Worm (Caenorhabditis elegans) whole organism, L4 larva: ENCODE measurements around the gene H06H21.8.

ENCODE experiments used
- D1046.2 ChIP-seq: fragments of 200-800 bp; sonication (Bioruptor generic); IDR thresholded peaks from 2 replicates; pipeline ENCODE4 v1.3.6; 2022; ENCODE audit warnings: missing genetic modification characterization, missing compliant biosample characterization
- F10B5.3 ChIP-seq: sonication (generic microtip); optimal IDR thresholded peaks from 2 replicates; lab custom pipeline; 2016; ENCODE audit warnings: mild to moderate bottlenecking, missing genetic modification characterization, missing compliant biosample characterization
- F44E2.7 ChIP-seq: fragments of 200-800 bp; sonication (Bioruptor generic); IDR thresholded peaks from 2 replicates; pipeline ENCODE4 v2.1.2; 2022; ENCODE audit warnings: missing genetic modification characterization, missing compliant biosample characterization
- R02D3.7 ChIP-seq: fragments of 150-350 bp; sonication (generic microtip); optimal IDR thresholded peaks from 3 replicates; lab custom pipeline; 2014; ENCODE audit warnings: missing biosample characterization, missing genetic modification characterization
- T20F7.1 ChIP-seq: fragments of 200-800 bp; sonication (Bioruptor generic); optimal IDR thresholded peaks from 2 replicates; lab custom pipeline; 2018; ENCODE audit warnings: mild to moderate bottlenecking, missing genetic modification characterization, missing compliant biosample characterization
- Y5F2A.4 ChIP-seq: fragments of 200-800 bp; sonication (Bioruptor generic); optimal IDR thresholded peaks from 2 replicates; lab custom pipeline; 2018; ENCODE audit warnings: mild to moderate bottlenecking, missing genetic modification characterization, missing compliant biosample characterization
- ZK546.5 ChIP-seq, 2 experiments: sonication (generic microtip); optimal IDR thresholded peaks; 2 replicates each; lab custom pipeline; 2017; ENCODE audit warnings: missing biosample characterization in 2 of 2, missing genetic modification characterization in 2 of 2
- arid-1 ChIP-seq: fragments of 200-800 bp; sonication (Bioruptor generic); conservative IDR thresholded peaks from 2 replicates; pipeline ENCODE4 v1.3.6; 2022; ENCODE audit warnings: missing genetic modification reagents, missing genetic modification characterization, missing compliant biosample characterization
- attf-4 ChIP-seq: sonication (generic microtip); optimal IDR thresholded peaks from 3 replicates; lab custom pipeline; 2017; ENCODE audit warnings: missing biosample characterization, missing genetic modification characterization
- ceh-44 ChIP-seq: fragments of 200-800 bp; sonication (Bioruptor generic); IDR thresholded peaks from 2 replicates; pipeline ENCODE4 v1.3.6; 2022; ENCODE audit warnings: missing genetic modification reagents, missing genetic modification characterization, missing compliant biosample characterization
- ceh-82 ChIP-seq: sonication (generic microtip); optimal IDR thresholded peaks from 2 replicates; lab custom pipeline; 2017; ENCODE audit warnings: missing biosample characterization, missing genetic modification characterization
- daf-12 ChIP-seq: fragments of 150-350 bp; optimal IDR thresholded peaks from 2 replicates; lab custom pipeline; 2014; ENCODE audit warnings: missing biosample characterization, missing genetic modification reagents, missing genetic modification characterization
- daf-19 ChIP-seq: fragments of 200-800 bp; sonication (Bioruptor generic); conservative IDR thresholded peaks from 2 replicates; pipeline ENCODE4 v1.3.6; 2022; ENCODE audit warnings: missing genetic modification characterization, missing compliant biosample characterization
- dmd-6 ChIP-seq: fragments of 200-800 bp; sonication (Bioruptor generic); IDR thresholded peaks from 2 replicates; pipeline ENCODE4 v1.3.6; 2022; ENCODE audit warnings: missing genetic modification reagents, missing genetic modification characterization, missing compliant biosample characterization
- duxl-1 ChIP-seq: sonication (generic microtip); optimal IDR thresholded peaks from 2 replicates; lab custom pipeline; 2016; ENCODE audit warnings: mild to moderate bottlenecking, missing genetic modification characterization, moderate library complexity, missing compliant biosample characterization; ENCODE audit not compliant: poor library complexity
- gei-8 ChIP-seq: fragments of 200-800 bp; sonication (Bioruptor generic); optimal IDR thresholded peaks from 2 replicates; lab custom pipeline; 2018; ENCODE audit warnings: mild to moderate bottlenecking, missing genetic modification characterization, missing compliant biosample characterization
- hif-1 ChIP-seq, 2 experiments: sonication (generic microtip); optimal IDR thresholded peaks; 2 replicates each; lab custom pipeline; 2016 to 2017; ENCODE audit warnings: missing compliant biosample characterization in 2 of 2, missing genetic modification characterization in 2 of 2, missing genetic modification reagents in 2 of 2, missing genotype in 2 of 2, mild to moderate bottlenecking in 1 of 2
- hlh-11 ChIP-seq: fragments of 200-800 bp; sonication (Bioruptor generic); optimal IDR thresholded peaks from 2 replicates; lab custom pipeline; 2018; ENCODE audit warnings: mild to moderate bottlenecking, missing genetic modification characterization, missing compliant biosample characterization
- lin-29 ChIP-seq: fragments of 200-800 bp; sonication (Bioruptor generic); IDR thresholded peaks from 2 replicates; pipeline ENCODE4 v1.3.6; 2022; ENCODE audit warnings: missing genetic modification reagents, missing genetic modification characterization, missing compliant biosample characterization
- madf-5 ChIP-seq, 2 experiments: fragments of 200-800 bp; sonication (Bioruptor generic); IDR thresholded peaks; 2 replicates each; pipeline ENCODE4 v1.3.6; 2022; ENCODE audit warnings: missing compliant biosample characterization in 2 of 2, missing genetic modification characterization in 2 of 2
- madf-9 ChIP-seq: fragments of 200-800 bp; sonication (Bioruptor generic); conservative IDR thresholded peaks from 2 replicates; pipeline ENCODE4 v1.3.6; 2022; ENCODE audit warnings: missing genetic modification reagents, missing genetic modification characterization, missing compliant biosample characterization
- mxl-3 ChIP-seq: fragments of 200-800 bp; sonication (Bioruptor generic); optimal IDR thresholded peaks from 2 replicates; lab custom pipeline; 2018; ENCODE audit warnings: mild to moderate bottlenecking, missing genetic modification characterization, missing compliant biosample characterization
- nhr-102 ChIP-seq: sonication (generic microtip); optimal IDR thresholded peaks from 2 replicates; lab custom pipeline; 2016; ENCODE audit warnings: mild to moderate bottlenecking, missing genetic modification characterization, moderate library complexity, missing compliant biosample characterization
- nhr-11 ChIP-seq: fragments of 150-350 bp; optimal IDR thresholded peaks from 2 replicates; lab custom pipeline; 2014; ENCODE audit warnings: missing biosample characterization, missing genetic modification characterization
- nhr-237 ChIP-seq: sonication (generic microtip); optimal IDR thresholded peaks from 2 replicates; lab custom pipeline; 2017; ENCODE audit warnings: missing biosample characterization, missing genetic modification characterization
- nhr-25 ChIP-seq: sonication (generic microtip); optimal IDR thresholded peaks from 2 replicates; lab custom pipeline; 2017; ENCODE audit warnings: missing genetic modification characterization, mild to moderate bottlenecking, missing compliant biosample characterization, antibody characterized with exemption, moderate library complexity, borderline replicate concordance; ENCODE audit not compliant: insufficient read depth
- php-3 ChIP-seq: fragments of 200-800 bp; sonication (Bioruptor generic); IDR thresholded peaks from 2 replicates; pipeline ENCODE4 v1.3.6; 2022; ENCODE audit warnings: missing genetic modification reagents, missing genetic modification characterization, missing compliant biosample characterization
- rbr-2 ChIP-seq: sonication (generic microtip); optimal IDR thresholded peaks from 2 replicates; lab custom pipeline; 2016; ENCODE audit warnings: missing genotype, missing genetic modification characterization, missing compliant biosample characterization
- saeg-2 ChIP-seq: fragments of 200-800 bp; sonication (Bioruptor generic); IDR thresholded peaks from 2 replicates; pipeline ENCODE4 v1.3.6; 2022; ENCODE audit warnings: missing genetic modification reagents, missing genetic modification characterization, missing compliant biosample characterization
- sdz-12 ChIP-seq: fragments of 200-800 bp; sonication (Bioruptor generic); optimal IDR thresholded peaks from 2 replicates; lab custom pipeline; 2018; ENCODE audit warnings: mild to moderate bottlenecking, missing genetic modification characterization, missing compliant biosample characterization
- snpc-1.2 ChIP-seq: fragments of 200-800 bp; sonication (Bioruptor generic); IDR thresholded peaks from 2 replicates; pipeline ENCODE4 v1.3.6; 2022; ENCODE audit warnings: missing genetic modification reagents, missing genetic modification characterization, missing compliant biosample characterization
- spr-1 ChIP-seq: sonication (generic microtip); optimal IDR thresholded peaks from 2 replicates; lab custom pipeline; 2016; ENCODE audit warnings: mild to moderate bottlenecking, missing genetic modification characterization, missing compliant biosample characterization
- spr-3 ChIP-seq: fragments of 200-800 bp; sonication (Bioruptor generic); optimal IDR thresholded peaks from 2 replicates; lab custom pipeline; 2018; ENCODE audit warnings: mild to moderate bottlenecking, missing genetic modification characterization, missing compliant biosample characterization
- tag-97 ChIP-seq: fragments of 200-800 bp; sonication (Bioruptor generic); IDR thresholded peaks from 2 replicates; pipeline ENCODE4 v1.3.6; 2022; ENCODE audit warnings: missing genetic modification characterization, missing compliant biosample characterization
- unc-130 ChIP-seq: sonication (generic microtip); optimal IDR thresholded peaks from 2 replicates; lab custom pipeline; 2016; ENCODE audit warnings: missing genetic modification reagents, missing genetic modification characterization, missing compliant biosample characterization
- zip-11 ChIP-seq: fragments of 200-800 bp; sonication (Bioruptor generic); IDR thresholded peaks from 2 replicates; pipeline ENCODE4 v1.3.6; 2022; ENCODE audit warnings: missing genetic modification characterization, missing compliant biosample characterization
- zip-2 ChIP-seq: fragments of 150-350 bp; optimal IDR thresholded peaks from 2 replicates; lab custom pipeline; 2014; ENCODE audit warnings: missing biosample characterization, missing genetic modification characterization

Gene H06H21.8

ce11 chrIV:4866599-4866998 lies 45.7 kb upstream of the H06H21.8 start (continued):
- TF ChIP-seq unc-130 (no peak), spr-3 (GFP tag; lab: Kevin White, UChicago) (no peak)

ce11 chrIV:4864524-4864923 lies 43.6 kb upstream of the H06H21.8 start:
- TF ChIP-seq ZK546.5 (tag; optimal IDR thresholded peaks at IDR 0.05; lab: Kevin White, UChicago) (no peak), snpc-1.2 (GFP tag; lab: Robert Waterston, UW) (peak; percentile 94)
- TF ChIP-seq, all 104 proteins: peak for 1

ce11 chrIV:4861449-4861848 lies 40.5 kb upstream of the H06H21.8 start, which contains the start of the genes Y17G9A.4 and str-173:
TSS of gene Y17G9A.4 (minus strand) at chrIV:4861549.
TSS of gene str-173 (plus strand) at chrIV:4861773.
- TF ChIP-seq ceh-82 (no peak), madf-5 (GFP tag; IDR thresholded peaks at IDR 0.05; lab: Robert Waterston, UW) (no peak), T20F7.1 (no peak), nhr-25 (no peak), mxl-3 (GFP tag; lab: Kevin White, UChicago) (no peak), hif-1 (tag; optimal IDR thresholded peaks at IDR 0.05; lab: Kevin White, UChicago) (no peak), gei-8 (GFP tag; lab: Kevin White, UChicago) (no peak), ceh-44 (GFP tag; lab: Robert Waterston, UW) (no peak), hlh-11 (tag; lab: Kevin White, UChicago) (no peak), dmd-6 (GFP tag; lab: Robert Waterston, UW) (no peak), rbr-2 (tag; lab: Kevin White, UChicago) (no peak), nhr-237 (tag; lab: Kevin White, UChicago) (no peak)

- no peak for TF ChIP-seq duxl-1 (tag; lab: Kevin White, UChicago)
- no peak for TF ChIP-seq unc-130
- no peak for TF ChIP-seq attf-4 (tag; lab: Kevin White, UChicago)
- no peak for TF ChIP-seq rbr-2 (tag; lab: Kevin White, UChicago)
- TF ChIP-seq daf-12 (tag; lab: Kevin White, UChicago) = no peak
- TF ChIP-seq tag-97 (GFP tag; lab: Robert Waterston, UW) = no peak
- no peak for TF ChIP-seq madf-9
- no peak for TF ChIP-seq arid-1
- TF ChIP-seq zip-11 = no peak
- no peak for TF ChIP-seq sdz-12 (GFP tag; lab: Kevin White, UChicago)
- TF ChIP-seq spr-1 (tag; lab: Kevin White, UChicago) = no peak
- no peak for TF ChIP-seq php-3 (GFP tag; lab: Robert Waterston, UW)
- no peak for TF ChIP-seq hif-1 (tag; optimal IDR thresholded peaks at IDR 0.05; lab: Kevin White, UChicago)
Measured at ce11 chrIV:4858573-4858972, 37.6 kb upstream of the H06H21.8 start, which contains the start of gene Y17G9A.3. TSS of gene Y17G9A.3 (minus strand) at chrIV:4858673.

- TF ChIP-seq zip-2 (no peak), daf-19 (GFP tag; lab: Robert Waterston, UW) (no peak), F44E2.7 (GFP tag; lab: Robert Waterston, UW) (no peak), lin-29 (GFP tag; lab: Robert Waterston, UW) (no peak), ceh-82 (no peak), R02D3.7 (tag; lab: Kevin White, UChicago) (no peak), ceh-44 (GFP tag; lab: Robert Waterston, UW) (no peak), nhr-102 (tag; lab: Kevin White, UChicago) (no peak), D1046.2 (no peak), Y5F2A.4 (GFP tag; lab: Kevin White, UChicago) (no peak), F10B5.3 (no peak), T20F7.1 (no peak), saeg-2 (GFP tag; lab: Robert Waterston, UW) (no peak), attf-4 (tag; lab: Kevin White, UChicago) (no peak), nhr-11 (tag; lab: Kevin White, UChicago) (no peak)
Measured at ce11 chrIV:4856195-4856594, 35.3 kb upstream of the H06H21.8 start, which contains the start of gene Y17G9A.2. TSS of gene Y17G9A.2 (minus strand) at chrIV:4856295.
